Worm (Caenorhabditis elegans): ENCODE data around the gene iff-1.

- TF ChIP-seq nhr-67 (tag; optimal IDR thresholded peaks at IDR 0.05) (no peak), snpc-4 (tag; optimal IDR thresholded peaks at IDR 0.05) (no peak), ztf-11 (tag; optimal IDR thresholded peaks at IDR 0.05) (no peak), unc-39 (tag; optimal IDR thresholded peaks at IDR 0.05) (no peak), nhr-237 (tag; optimal IDR thresholded peaks at IDR 0.05) (no peak), unc-62 (GFP tag; optimal IDR thresholded peaks at IDR 0.05) (no peak), nfya-1 (tag; optimal IDR thresholded peaks at IDR 0.05; ENCODE audit: insufficient read depth) (peak; percentile 87), nhr-28 (tag; optimal IDR thresholded peaks at IDR 0.05) (no peak), pqm-1 (tag; optimal IDR thresholded peaks at IDR 0.05) (no peak), fkh-10 (GFP tag; optimal IDR thresholded peaks at IDR 0.05) (no peak), tbx-2 (tag; optimal IDR thresholded peaks at IDR 0.05) (no peak), elt-3 (tag; optimal IDR thresholded peaks at IDR 0.05) (no peak)
Observed at ce11 chrIII:9740663-9741062, 6.3 kb downstream of the iff-1 start.

All from whole organism, L3 larva.